Fruit fly (Drosophila melanogaster) whole organism, embryonic: Measurements from ENCODE around the gene CG8958.

Source experiments
- CG14441 ChIP-seq: fragments of 200-800 bp; sonication (Bioruptor generic); IDR thresholded peaks from 2 replicates; pipeline ENCODE4 v1.3.6; 2022; ENCODE audit warnings: missing biosample characterization, missing genetic modification characterization
- CG16779 ChIP-seq: fragments of 200-800 bp; sonication (Bioruptor generic); IDR thresholded peaks from 2 replicates; pipeline ENCODE4 v1.3.6; 2022; ENCODE audit warnings: missing biosample characterization, missing genetic modification characterization
- CG17912 ChIP-seq: fragments of 200-800 bp; sonication (Bioruptor generic); optimal IDR thresholded peaks from 2 replicates; lab custom pipeline; 2018; ENCODE audit warnings: missing biosample characterization, mild to moderate bottlenecking, missing genetic modification characterization
- CG18599 ChIP-seq: fragments of 200-800 bp; sonication (Bioruptor generic); optimal IDR thresholded peaks from 3 replicates; lab custom pipeline; 2017; ENCODE audit warnings: missing biosample characterization, missing genetic modification characterization, mild to moderate bottlenecking, moderate library complexity, missing genetic modification reagents
- CG2120 ChIP-seq: fragments of 200-800 bp; sonication (Bioruptor generic); optimal IDR thresholded peaks from 3 replicates; lab custom pipeline; 2016; ENCODE audit warnings: missing biosample characterization, missing genetic modification characterization
- CG4854 ChIP-seq: fragments of 200-800 bp; sonication (Bioruptor generic); optimal IDR thresholded peaks from 2 replicates; lab custom pipeline; 2016; ENCODE audit warnings: missing biosample characterization, missing genetic modification characterization, inconsistent platforms
- CG7786 ChIP-seq: fragments of 200-800 bp; sonication (Bioruptor generic); optimal IDR thresholded peaks from 2 replicates; lab custom pipeline; 2016; ENCODE audit warnings: missing biosample characterization, missing genetic modification characterization
- CG8290 ChIP-seq, 3 experiments: fragments of 200-800 bp; sonication (Bioruptor generic); optimal IDR thresholded peaks; 2 replicates each; lab custom pipeline; 2016 to 2019; ENCODE audit warnings: missing biosample characterization in 3 of 3, missing genetic modification characterization in 3 of 3, mild to moderate bottlenecking in 2 of 3, moderate library complexity in 1 of 3
- CTCF ChIP-seq: fragments of 200-800 bp; sonication (Bioruptor generic); optimal IDR thresholded peaks from 2 replicates; lab custom pipeline; 2017; ENCODE audit warnings: missing biosample characterization, mild to moderate bottlenecking, missing genetic modification characterization, moderate library complexity
- Camta ChIP-seq: fragments of 200-800 bp; sonication (Bioruptor generic); optimal IDR thresholded peaks from 2 replicates; lab custom pipeline; 2016; ENCODE audit warnings: missing biosample characterization, missing genetic modification characterization
- D19A ChIP-seq: fragments of 200-800 bp; optimal IDR thresholded peaks from 3 replicates; lab custom pipeline; 2019; ENCODE audit warnings: missing biosample characterization, mild to moderate bottlenecking, missing genetic modification characterization, moderate library complexity
- Dbx ChIP-seq: fragments of 200-800 bp; sonication (Bioruptor generic); IDR thresholded peaks from 3 replicates; pipeline ENCODE4 v1.3.6; 2022; ENCODE audit warnings: missing biosample characterization, missing genetic modification characterization
- Dip2 ChIP-seq: fragments of 200-800 bp; sonication (Bioruptor generic); IDR thresholded peaks from 2 replicates; pipeline ENCODE4 v1.3.6; 2022; ENCODE audit warnings: missing biosample characterization, missing genetic modification characterization
- Dip3 ChIP-seq: fragments of 200-800 bp; sonication (Bioruptor generic); optimal IDR thresholded peaks from 3 replicates; lab custom pipeline; 2016; ENCODE audit warnings: missing biosample characterization, missing genetic modification characterization
- Dp ChIP-seq: fragments of 200-800 bp; sonication (Bioruptor generic); optimal IDR thresholded peaks from 2 replicates; lab custom pipeline; 2018; ENCODE audit warnings: missing biosample characterization, mild to moderate bottlenecking, missing genetic modification characterization, moderate library complexity
- Drgx ChIP-seq: fragments of 200-800 bp; sonication (Bioruptor generic); IDR thresholded peaks from 2 replicates; pipeline ENCODE4 v1.3.6; 2022; ENCODE audit warnings: missing biosample characterization, missing genetic modification characterization
- Eip74EF ChIP-seq, 2 experiments: fragments of 200-800 bp in 1 of 2; fragments of >200 bp in 1 of 2; sonication (Bioruptor generic) in 1 of 2; optimal IDR thresholded peaks; 2 replicates each; lab custom pipeline; 2017 to 2019; ENCODE audit warnings: missing biosample characterization in 2 of 2, missing genetic modification characterization in 2 of 2, mild to moderate bottlenecking in 1 of 2, moderate library complexity in 1 of 2
- Gsc ChIP-seq: fragments of 200-800 bp; sonication (Bioruptor generic); IDR thresholded peaks from 2 replicates; pipeline ENCODE4 v1.3.6; 2022; ENCODE audit warnings: missing biosample characterization, missing genetic modification characterization
- HHEX ChIP-seq: fragments of 200-800 bp; sonication (Bioruptor generic); optimal IDR thresholded peaks from 3 replicates; lab custom pipeline; 2017; ENCODE audit warnings: missing biosample characterization, mild to moderate bottlenecking, missing genetic modification characterization, missing genetic modification reagents
- Hr78 ChIP-seq, 2 experiments: fragments of 200-800 bp in 1 of 2; fragments of >200 bp in 1 of 2; sonication (Bioruptor generic) in 1 of 2; optimal IDR thresholded peaks; 2 replicates each; lab custom pipeline; 2017 to 2019; ENCODE audit warnings: missing biosample characterization in 2 of 2, missing genetic modification characterization in 2 of 2, mild to moderate bottlenecking in 1 of 2, moderate library complexity in 1 of 2
- Med ChIP-seq: fragments of 200-800 bp; sonication (Bioruptor generic); peaks from one replicate; lab custom pipeline; 2016; ENCODE audit warnings: missing biosample characterization, missing genetic modification characterization, mild to moderate bottlenecking, inconsistent platforms, moderate library complexity
- Myb ChIP-seq: fragments of 200-800 bp; sonication (Bioruptor generic); optimal IDR thresholded peaks from 2 replicates; lab custom pipeline; 2016; ENCODE audit warnings: missing biosample characterization, missing genetic modification characterization
- Rfx ChIP-seq: fragments of 200-800 bp; sonication (Bioruptor generic); IDR thresholded peaks from 2 replicates; pipeline ENCODE4 v1.3.6; 2022; ENCODE audit warnings: missing biosample characterization, missing genetic modification characterization
- Sox102F ChIP-seq: fragments of 200-800 bp; sonication (Bioruptor generic); optimal IDR thresholded peaks from 2 replicates; lab custom pipeline; 2018; ENCODE audit warnings: missing biosample characterization, mild to moderate bottlenecking, missing genetic modification characterization, moderate library complexity
- Xbp1 ChIP-seq: fragments of 200-800 bp; sonication (Bioruptor generic); optimal IDR thresholded peaks from 3 replicates; lab custom pipeline; 2016; ENCODE audit warnings: missing biosample characterization, mild to moderate bottlenecking, missing genetic modification characterization
- bsh ChIP-seq, 2 experiments: fragments of 200-800 bp; sonication (Bioruptor generic); optimal IDR thresholded peaks; 2 replicates each; lab custom pipeline; 2017 to 2018; ENCODE audit warnings: mild to moderate bottlenecking in 2 of 2, missing biosample characterization in 2 of 2, missing genetic modification characterization in 2 of 2, moderate library complexity in 1 of 2
- cg ChIP-seq: fragments of 200-800 bp; sonication (Bioruptor generic); optimal IDR thresholded peaks from 3 replicates; lab custom pipeline; 2019; ENCODE audit warnings: missing biosample characterization, mild to moderate bottlenecking, missing genetic modification characterization, moderate library complexity
- chinmo ChIP-seq: fragments of 200-800 bp; sonication (Bioruptor generic); IDR thresholded peaks from 4 replicates; pipeline ENCODE4 v1.3.6; 2022; ENCODE audit warnings: missing biosample characterization, missing genetic modification characterization; ENCODE audit not compliant: partially characterized antibody
- crol ChIP-seq: fragments of 200-800 bp; sonication (Bioruptor generic); IDR thresholded peaks from 2 replicates; pipeline ENCODE4 v1.3.6; 2022; ENCODE audit warnings: missing biosample characterization, missing genetic modification characterization
- dpn ChIP-seq, 2 experiments: fragments of 200-800 bp; sonication (Bioruptor generic); optimal IDR thresholded peaks; 3 replicates each; lab custom pipeline; 2016; ENCODE audit warnings: missing biosample characterization in 2 of 2, missing genetic modification characterization in 2 of 2
- ewg ChIP-seq: fragments of 200-800 bp; sonication (Bioruptor generic); optimal IDR thresholded peaks from 3 replicates; lab custom pipeline; 2017; ENCODE audit warnings: mild to moderate bottlenecking, missing biosample characterization, missing genetic modification reagents, missing genetic modification characterization
- gem ChIP-seq: fragments of 200-800 bp; sonication (Bioruptor generic); optimal IDR thresholded peaks from 2 replicates; lab custom pipeline; 2019; ENCODE audit warnings: missing biosample characterization, mild to moderate bottlenecking, missing genetic modification characterization, moderate library complexity
- hbn ChIP-seq: fragments of 200-800 bp; sonication (Bioruptor generic); IDR thresholded peaks from 2 replicates; pipeline ENCODE4 v1.3.6; 2022; ENCODE audit warnings: missing biosample characterization, missing genetic modification characterization; ENCODE audit not compliant: partially characterized antibody
- jumu ChIP-seq: fragments of 200-800 bp; sonication (Bioruptor generic); optimal IDR thresholded peaks from 3 replicates; lab custom pipeline; 2016; ENCODE audit warnings: missing biosample characterization, missing genetic modification characterization
- kni ChIP-seq: fragments of 200-800 bp; sonication (Bioruptor generic); optimal IDR thresholded peaks from 3 replicates; lab custom pipeline; 2017; ENCODE audit warnings: mild to moderate bottlenecking, missing biosample characterization, missing genetic modification reagents, missing genetic modification characterization
- knrl ChIP-seq: fragments of 200-800 bp; sonication (Bioruptor generic); IDR thresholded peaks from 3 replicates; pipeline ENCODE4 v1.3.6; 2022; ENCODE audit warnings: missing biosample characterization, missing genetic modification characterization; ENCODE audit not compliant: partially characterized antibody
- nerfin-1 ChIP-seq: fragments of 200-800 bp; sonication (Bioruptor generic); optimal IDR thresholded peaks from 3 replicates; lab custom pipeline; 2019; ENCODE audit warnings: missing biosample characterization, mild to moderate bottlenecking, missing genetic modification characterization, moderate library complexity
- nom ChIP-seq: fragments of 200-800 bp; sonication (Bioruptor generic); optimal IDR thresholded peaks from 2 replicates; lab custom pipeline; 2017; ENCODE audit warnings: missing biosample characterization, missing genetic modification characterization, mild to moderate bottlenecking, moderate library complexity, missing genetic modification reagents
- prd ChIP-seq, 3 experiments: fragments of >200 bp in 2 of 3; fragments of 200-800 bp in 1 of 3; sonication (Bioruptor generic) in 1 of 3; optimal IDR thresholded peaks in 2 of 3; IDR thresholded peaks in 1 of 3; 2 replicates in 2 of 3; 3 replicates in 1 of 3; pipeline versions ENCODE4 v1.3.6 to Lab custom; 2017 to 2022; ENCODE audit warnings: missing biosample characterization in 1 of 3, missing genetic modification characterization in 1 of 3
- sens ChIP-seq: fragments of 200-800 bp; sonication (Bioruptor generic); peaks from one replicate; lab custom pipeline; 2016; ENCODE audit warnings: missing biosample characterization, missing genetic modification characterization
- slou ChIP-seq: fragments of 200-800 bp; sonication (Bioruptor generic); optimal IDR thresholded peaks from 3 replicates; lab custom pipeline; 2016; ENCODE audit warnings: missing biosample characterization, missing genetic modification characterization
- sug ChIP-seq: fragments of 200-800 bp; optimal IDR thresholded peaks from 2 replicates; lab custom pipeline; 2019; ENCODE audit warnings: missing biosample characterization, mild to moderate bottlenecking, missing genetic modification characterization, moderate library complexity
- tgo ChIP-seq: fragments of 200-800 bp; sonication (Bioruptor generic); IDR thresholded peaks from 3 replicates; pipeline ENCODE4 v1.3.6; 2022; ENCODE audit warnings: missing biosample characterization, missing genetic modification characterization
- tin ChIP-seq: fragments of 200-800 bp; sonication (Bioruptor generic); optimal IDR thresholded peaks from 3 replicates; lab custom pipeline; 2016; ENCODE audit warnings: missing biosample characterization, missing genetic modification characterization
- tll ChIP-seq, 2 experiments: fragments of 200-800 bp in 1 of 2; fragments of >200 bp in 1 of 2; sonication (Bioruptor generic) in 1 of 2; optimal IDR thresholded peaks; 2 replicates each; lab custom pipeline; 2017 to 2019; ENCODE audit warnings: missing biosample characterization in 2 of 2, missing genetic modification characterization in 2 of 2, mild to moderate bottlenecking in 1 of 2, moderate library complexity in 1 of 2
- trem ChIP-seq: fragments of 200-800 bp; optimal IDR thresholded peaks from 3 replicates; lab custom pipeline; 2019; ENCODE audit warnings: missing biosample characterization, mild to moderate bottlenecking, missing genetic modification characterization, moderate library complexity
- wor ChIP-seq: fragments of 200-800 bp; sonication (Bioruptor generic); IDR thresholded peaks from 2 replicates; pipeline ENCODE4 v1.3.6; 2022; ENCODE audit warnings: missing biosample characterization, missing genetic modification characterization
- z ChIP-seq: fragments of 200-800 bp; sonication (Bioruptor generic); IDR thresholded peaks from 3 replicates; pipeline ENCODE4 v1.3.6; 2022; ENCODE audit warnings: missing biosample characterization, missing genetic modification characterization

CG8958 gene

DNA sequence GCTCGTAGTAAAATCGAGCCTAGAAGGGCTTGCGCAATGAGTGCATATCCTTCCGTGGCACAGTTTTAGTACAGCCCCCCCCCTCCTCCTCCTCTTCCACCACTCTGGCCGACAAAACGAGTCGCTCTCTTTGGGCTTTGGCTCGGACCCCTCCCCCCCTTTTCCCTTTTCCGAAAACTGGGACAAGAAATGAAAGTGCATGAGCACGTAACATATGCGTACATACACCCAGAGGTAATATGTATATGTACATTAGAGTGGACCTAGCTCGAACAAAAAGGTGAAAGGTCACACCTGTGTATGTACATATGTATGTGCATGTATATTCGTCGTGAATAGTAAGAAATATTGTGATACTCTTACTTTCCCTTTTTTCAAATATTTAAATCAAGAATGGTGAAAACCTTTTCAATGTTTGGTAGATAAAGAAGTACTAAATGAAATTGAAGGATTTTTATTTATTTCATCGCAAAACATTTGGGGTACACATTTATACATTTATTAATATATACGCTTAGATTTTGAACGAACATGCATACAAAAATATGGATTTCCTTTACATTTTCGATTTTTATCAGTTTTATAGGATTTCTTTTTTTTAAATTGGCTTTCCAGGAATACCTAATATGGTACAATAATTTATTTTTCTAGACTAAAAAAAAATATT is 9.7 kb downstream of the CG8958 start (continued):
- TF ChIP-seq Rfx = 0 out of 2 replicates have a peak, but pooled peaks have one; percentile 10
- no peak for TF ChIP-seq Xbp1
- no peak for TF ChIP-seq tin (GFP tag; lab: Kevin White, UChicago)
- peak; percentile 43; the same call in 1 of the 2 replicates for TF ChIP-seq Drgx
- TF ChIP-seq Dp = no peak
- TF ChIP-seq D19A (tag; lab: Kevin White, UChicago) = peak; percentile 72
- 0 out of 3 replicates have a peak, but pooled peaks have one; percentile 17 for TF ChIP-seq Dbx (GFP tag; lab: Robert Waterston, UW)
- TF ChIP-seq CG2120 (GFP tag; lab: Kevin White, UChicago) = peak; percentile 2
- peak in 1 of 2 experiments; percentile 99 for TF ChIP-seq Hr78 (GFP tag; optimal IDR thresholded peaks at IDR 0.05; lab: Kevin White, UChicago)
- TF ChIP-seq kni (GFP tag; lab: Kevin White, UChicago) = peak; percentile 63
- peak; percentile 3 for TF ChIP-seq trem (tag; lab: Kevin White, UChicago)
- TF ChIP-seq Eip74EF (GFP tag; optimal IDR thresholded peaks at IDR 0.05; lab: Kevin White, UChicago) = no peak
- no peak for TF ChIP-seq CG14441 (GFP tag; lab: Robert Waterston, UW)
- peak; percentile 13 for TF ChIP-seq nom
- peak; percentile 8 for TF ChIP-seq gem (tag; lab: Kevin White, UChicago)
- no peak for TF ChIP-seq CG17912 (GFP tag; lab: Kevin White, UChicago)
- TF ChIP-seq z (GFP tag; lab: Robert Waterston, UW) = no peak
- no peak for TF ChIP-seq slou (GFP tag; lab: Kevin White, UChicago)
- TF ChIP-seq CG18599 (GFP tag; lab: Kevin White, UChicago) = peak; percentile 38
- TF ChIP-seq CG16779 (GFP tag; lab: Robert Waterston, UW) = no peak
- peak; percentile 62 for TF ChIP-seq sens
- no peak for TF ChIP-seq CG7786
- peak; percentile 58 for TF ChIP-seq Med
- TF ChIP-seq ewg (GFP tag; lab: Kevin White, UChicago) = peak; percentile 77
- peak; percentile 43 for TF ChIP-seq cg (GFP tag; lab: Kevin White, UChicago)
- TF ChIP-seq Sox102F (GFP tag; lab: Kevin White, UChicago) = no peak
- TF ChIP-seq crol (GFP tag; lab: Robert Waterston, UW) = peak; percentile 90
- no peak for TF ChIP-seq CG8290 (GFP tag; optimal IDR thresholded peaks at IDR 0.05; lab: Kevin White, UChicago)
- peak in 1 of 2 experiments; percentile 23 for TF ChIP-seq CG8290 (tag; optimal IDR thresholded peaks at IDR 0.05; lab: Kevin White, UChicago)
- 0 out of 4 replicates have a peak, but pooled peaks have one; percentile 59 for TF ChIP-seq chinmo (GFP tag; lab: Robert Waterston, UW)
- peak; percentile 13 to 14 for TF ChIP-seq bsh (GFP tag; optimal IDR thresholded peaks at IDR 0.05; lab: Kevin White, UChicago)
- no peak for TF ChIP-seq Gsc (GFP tag; lab: Robert Waterston, UW)

DNA sequence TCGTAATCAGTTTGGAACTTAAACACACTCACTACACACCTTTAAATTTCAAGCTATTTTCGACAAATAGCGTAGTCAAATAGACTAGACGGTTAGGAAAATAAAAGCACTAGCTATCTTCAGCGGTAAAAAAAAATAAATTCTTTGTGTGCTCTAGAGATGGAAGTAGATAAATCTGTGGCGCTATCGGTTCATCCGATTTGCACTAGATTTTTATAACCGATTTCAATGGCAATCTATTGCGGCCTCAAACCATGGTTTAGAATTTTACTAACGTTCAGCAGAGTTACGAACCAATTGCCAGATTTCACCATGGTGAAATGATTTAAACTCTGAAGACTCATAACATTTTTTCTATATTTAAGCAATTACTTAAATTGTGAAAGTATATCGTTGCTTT is 13.5 kb downstream of the CG8958 start:
- TF ChIP-seq wor (GFP tag; lab: Robert Waterston, UW) (no peak), nerfin-1 (no peak), tll (GFP tag; optimal IDR thresholded peaks at IDR 0.05; lab: Kevin White, UChicago) (no peak), Camta (GFP tag; lab: Kevin White, UChicago) (no peak), Dip3 (GFP tag; lab: Kevin White, UChicago) (no peak), jumu (GFP tag; lab: Kevin White, UChicago) (no peak), Eip74EF (GFP tag; optimal IDR thresholded peaks at IDR 0.05; lab: Kevin White, UChicago) (no peak), dpn (GFP tag; optimal IDR thresholded peaks at IDR 0.05; lab: Kevin White, UChicago) (peak; percentile 2 to 5), CG4854 (GFP tag; lab: Kevin White, UChicago) (no peak), knrl (GFP tag; lab: Robert Waterston, UW) (peak; percentile 75), Dip2 (no peak), sug (peak; percentile 41), tgo (GFP tag; lab: Robert Waterston, UW) (no peak), CG18599 (GFP tag; lab: Kevin White, UChicago) (no peak), prd (optimal IDR thresholded peaks at IDR 0.05; lab: Kevin White, UChicago) (no peak), prd (GFP tag; IDR thresholded peaks at IDR 0.05; lab: Robert Waterston, UW) (no peak), CTCF (GFP tag; lab: Kevin White, UChicago) (peak; percentile 83), Myb (GFP tag; lab: Kevin White, UChicago) (peak; percentile 68), hbn (peak; percentile 70), HHEX (GFP tag; lab: Kevin White, UChicago) (no peak)
